Fruit fly (Drosophila melanogaster) whole organism, embryonic: ENCODE measurements around the gene CG15537.

ENCODE experiments used
- CG11093 ChIP-seq: fragments of 200-800 bp; sonication (Bioruptor generic); IDR thresholded peaks from 3 replicates; pipeline ENCODE4 v1.3.6; 2022; ENCODE audit warnings: missing biosample characterization, missing genetic modification characterization
- CG11247 ChIP-seq: fragments of 200-800 bp; sonication (Bioruptor generic); IDR thresholded peaks from 2 replicates; pipeline ENCODE4 v1.3.6; 2022; ENCODE audit warnings: missing biosample characterization, missing genetic modification characterization
- CG12236 ChIP-seq: fragments of 200-800 bp; sonication (Bioruptor generic); optimal IDR thresholded peaks from 2 replicates; lab custom pipeline; 2016; ENCODE audit warnings: missing biosample characterization, missing genetic modification characterization
- CG13894 ChIP-seq: fragments of 200-800 bp; sonication (Bioruptor generic); optimal IDR thresholded peaks from 3 replicates; lab custom pipeline; 2018; ENCODE audit warnings: missing biosample characterization, mild to moderate bottlenecking, missing genetic modification characterization, moderate library complexity
- CG14014 ChIP-seq: fragments of 200-800 bp; sonication (Bioruptor generic); IDR thresholded peaks from 2 replicates; pipeline ENCODE4 v1.3.6; 2022; ENCODE audit warnings: missing biosample characterization, missing genetic modification characterization
- CG15269 ChIP-seq: fragments of 200-800 bp; sonication (Bioruptor generic); optimal IDR thresholded peaks from 2 replicates; lab custom pipeline; 2018; ENCODE audit warnings: missing biosample characterization, mild to moderate bottlenecking, missing genetic modification characterization, moderate library complexity
- CG17328 ChIP-seq: fragments of 200-800 bp; sonication (Bioruptor generic); IDR thresholded peaks from 2 replicates; pipeline ENCODE4 v1.3.6; 2022; ENCODE audit warnings: missing biosample characterization, missing genetic modification characterization
- CG17359 ChIP-seq: fragments of 200-800 bp; sonication (Bioruptor generic); optimal IDR thresholded peaks from 3 replicates; lab custom pipeline; 2018; ENCODE audit warnings: missing biosample characterization, mild to moderate bottlenecking, missing genetic modification characterization, moderate library complexity
- CG17568 ChIP-seq: fragments of 200-800 bp; sonication (Bioruptor generic); optimal IDR thresholded peaks from 2 replicates; lab custom pipeline; 2018; ENCODE audit warnings: missing biosample characterization, mild to moderate bottlenecking, missing genetic modification characterization, moderate library complexity
- CG17829 ChIP-seq: fragments of 200-800 bp; optimal IDR thresholded peaks from 2 replicates; lab custom pipeline; 2019; ENCODE audit warnings: missing biosample characterization, mild to moderate bottlenecking, missing genetic modification characterization, moderate library complexity
- CG1832 ChIP-seq: fragments of 200-800 bp; sonication (Bioruptor generic); optimal IDR thresholded peaks from 2 replicates; lab custom pipeline; 2017; ENCODE audit warnings: missing biosample characterization, mild to moderate bottlenecking, missing genetic modification characterization, inconsistent platforms
- CG2120 ChIP-seq: fragments of 200-800 bp; sonication (Bioruptor generic); optimal IDR thresholded peaks from 3 replicates; lab custom pipeline; 2016; ENCODE audit warnings: missing biosample characterization, missing genetic modification characterization
- CG32532 ChIP-seq: fragments of 200-800 bp; sonication (Bioruptor generic); IDR thresholded peaks from 2 replicates; pipeline ENCODE4 v1.3.6; 2022; ENCODE audit warnings: missing biosample characterization, missing genetic modification characterization
- CG3407 ChIP-seq: fragments of 200-800 bp; sonication (Bioruptor generic); optimal IDR thresholded peaks from 2 replicates; lab custom pipeline; 2018; ENCODE audit warnings: missing biosample characterization, mild to moderate bottlenecking, missing genetic modification characterization
- CG34224 ChIP-seq: fragments of 200-800 bp; sonication (Bioruptor generic); IDR thresholded peaks from 3 replicates; pipeline ENCODE4 v1.3.6; 2022; ENCODE audit warnings: missing biosample characterization, missing genetic modification characterization; ENCODE audit not compliant: partially characterized antibody
- CG4328 ChIP-seq: fragments of 200-800 bp; sonication (Bioruptor generic); optimal IDR thresholded peaks from 3 replicates; lab custom pipeline; 2017; ENCODE audit warnings: missing biosample characterization, missing genetic modification reagents, missing genetic modification characterization
- CG4360 ChIP-seq: fragments of 200-800 bp; sonication (Bioruptor generic); IDR thresholded peaks from 2 replicates; pipeline ENCODE4 v1.3.6; 2022; ENCODE audit warnings: missing biosample characterization, missing genetic modification characterization
- CG6854 ChIP-seq: fragments of 200-800 bp; sonication (Bioruptor generic); optimal IDR thresholded peaks from 3 replicates; lab custom pipeline; 2017; ENCODE audit warnings: missing biosample characterization, mild to moderate bottlenecking, missing genetic modification characterization
- CG7839 ChIP-seq: fragments of 200-800 bp; sonication (Bioruptor generic); optimal IDR thresholded peaks from 3 replicates; lab custom pipeline; 2018; ENCODE audit warnings: missing biosample characterization, mild to moderate bottlenecking, missing genetic modification characterization, moderate library complexity
- CG8089 ChIP-seq: fragments of 200-800 bp; sonication (Bioruptor generic); optimal IDR thresholded peaks from 3 replicates; lab custom pipeline; 2016; ENCODE audit warnings: missing biosample characterization, missing genetic modification characterization
- CG8359 ChIP-seq: fragments of 200-800 bp; sonication (Bioruptor generic); optimal IDR thresholded peaks from 2 replicates; lab custom pipeline; 2017; ENCODE audit warnings: missing biosample characterization, mild to moderate bottlenecking, missing genetic modification characterization, borderline replicate concordance
- CG8765 ChIP-seq: fragments of 200-800 bp; sonication (Bioruptor generic); IDR thresholded peaks from 2 replicates; pipeline ENCODE4 v1.3.6; 2022; ENCODE audit warnings: missing biosample characterization, missing genetic modification characterization
- Dad ChIP-seq: fragments of 200-800 bp; sonication (Bioruptor generic); optimal IDR thresholded peaks from 3 replicates; lab custom pipeline; 2016; ENCODE audit warnings: missing biosample characterization, missing genetic modification characterization
- GATAe ChIP-seq: fragments of 200-800 bp; sonication (Bioruptor generic); conservative IDR thresholded peaks from 2 replicates; pipeline ENCODE4 v1.3.6; 2022; ENCODE audit warnings: missing biosample characterization, missing genetic modification characterization
- Hr51 ChIP-seq, 2 experiments: fragments of 200-800 bp; sonication (Bioruptor generic); optimal IDR thresholded peaks; 2 replicates in 1 of 2; 3 replicates in 1 of 2; lab custom pipeline; 2016 to 2018; ENCODE audit warnings: missing biosample characterization in 2 of 2, missing genetic modification characterization in 2 of 2, mild to moderate bottlenecking in 1 of 2, moderate library complexity in 1 of 2
- Kr ChIP-seq: fragments of 200-800 bp; sonication (Bioruptor generic); optimal IDR thresholded peaks from 2 replicates; lab custom pipeline; 2017; ENCODE audit warnings: missing biosample characterization, mild to moderate bottlenecking, missing genetic modification characterization
- Max ChIP-seq: fragments of 200-800 bp; sonication (Bioruptor generic); optimal IDR thresholded peaks from 2 replicates; lab custom pipeline; 2016; ENCODE audit warnings: missing biosample characterization, mild to moderate bottlenecking, missing genetic modification characterization
- Med ChIP-seq: fragments of 200-800 bp; sonication (Bioruptor generic); peaks from one replicate; lab custom pipeline; 2016; ENCODE audit warnings: missing biosample characterization, missing genetic modification characterization, mild to moderate bottlenecking, inconsistent platforms, moderate library complexity
- NC2β ChIP-seq: fragments of 200-800 bp; sonication (Bioruptor generic); optimal IDR thresholded peaks from 2 replicates; lab custom pipeline; 2016; ENCODE audit warnings: missing biosample characterization, missing genetic modification characterization
- Nf-YC ChIP-seq: fragments of 200-800 bp; optimal IDR thresholded peaks from 3 replicates; lab custom pipeline; 2019; ENCODE audit warnings: missing biosample characterization, mild to moderate bottlenecking, missing genetic modification characterization, moderate library complexity
- aop ChIP-seq: fragments of 200-800 bp; sonication (Bioruptor generic); IDR thresholded peaks from 2 replicates; pipeline ENCODE4 v1.3.6; 2022; ENCODE audit warnings: missing biosample characterization, missing genetic modification characterization
- bigmax ChIP-seq: fragments of 200-800 bp; sonication (Bioruptor generic); optimal IDR thresholded peaks from 2 replicates; lab custom pipeline; 2018; ENCODE audit warnings: missing biosample characterization, mild to moderate bottlenecking, missing genetic modification characterization
- fru ChIP-seq: fragments of >200 bp; optimal IDR thresholded peaks from 2 replicates; lab custom pipeline; 2017
- gcm ChIP-seq: fragments of 200-800 bp; sonication (Bioruptor generic); optimal IDR thresholded peaks from 2 replicates; lab custom pipeline; 2019; ENCODE audit warnings: missing biosample characterization, mild to moderate bottlenecking, missing genetic modification characterization, moderate library complexity
- gsb ChIP-seq: fragments of 200-800 bp; sonication (Bioruptor generic); IDR thresholded peaks from 2 replicates; pipeline ENCODE4 v1.3.6; 2022; ENCODE audit warnings: missing biosample characterization, missing genetic modification characterization
- h ChIP-seq: fragments of >200 bp; optimal IDR thresholded peaks from 2 replicates; lab custom pipeline; 2017
- ind ChIP-seq: fragments of 200-800 bp; sonication (Bioruptor generic); optimal IDR thresholded peaks from 3 replicates; lab custom pipeline; 2016; ENCODE audit warnings: missing biosample characterization, missing genetic modification characterization
- mld ChIP-seq: fragments of 200-800 bp; sonication (Bioruptor generic); IDR thresholded peaks from 3 replicates; pipeline ENCODE4 v1.3.6; 2022; ENCODE audit warnings: missing biosample characterization, missing genetic modification characterization; ENCODE audit not compliant: partially characterized antibody
- nau ChIP-seq: fragments of 200-800 bp; sonication (Bioruptor generic); optimal IDR thresholded peaks from 3 replicates; lab custom pipeline; 2017; ENCODE audit warnings: missing biosample characterization, mild to moderate bottlenecking, missing genetic modification characterization, missing genetic modification reagents
- nerfin-1 ChIP-seq: fragments of 200-800 bp; sonication (Bioruptor generic); optimal IDR thresholded peaks from 3 replicates; lab custom pipeline; 2019; ENCODE audit warnings: missing biosample characterization, mild to moderate bottlenecking, missing genetic modification characterization, moderate library complexity
- org-1 ChIP-seq: fragments of 200-800 bp; sonication (Bioruptor generic); optimal IDR thresholded peaks from 2 replicates; lab custom pipeline; 2017; ENCODE audit warnings: missing biosample characterization, missing genetic modification characterization
- repo ChIP-seq: fragments of 200-800 bp; sonication (Bioruptor generic); optimal IDR thresholded peaks from 2 replicates; lab custom pipeline; 2016; ENCODE audit warnings: missing biosample characterization, missing genetic modification characterization
- sens ChIP-seq: fragments of 200-800 bp; sonication (Bioruptor generic); peaks from one replicate; lab custom pipeline; 2016; ENCODE audit warnings: missing biosample characterization, missing genetic modification characterization
- shn ChIP-seq: fragments of 200-800 bp; sonication (Bioruptor generic); optimal IDR thresholded peaks from 3 replicates; lab custom pipeline; 2016; ENCODE audit warnings: missing biosample characterization, missing genetic modification characterization
- sim ChIP-seq: fragments of 200-800 bp; sonication (Bioruptor generic); IDR thresholded peaks from 2 replicates; pipeline ENCODE4 v1.3.6; 2022; ENCODE audit warnings: missing biosample characterization, missing genetic modification characterization
- slou ChIP-seq: fragments of 200-800 bp; sonication (Bioruptor generic); optimal IDR thresholded peaks from 3 replicates; lab custom pipeline; 2016; ENCODE audit warnings: missing biosample characterization, missing genetic modification characterization
- tio ChIP-seq: fragments of 200-800 bp; sonication (Bioruptor generic); optimal IDR thresholded peaks from 2 replicates; lab custom pipeline; 2017; ENCODE audit warnings: missing biosample characterization, missing genetic modification characterization, inconsistent platforms
- toy ChIP-seq: fragments of 200-800 bp; sonication (Bioruptor generic); IDR thresholded peaks from 2 replicates; pipeline ENCODE4 v1.3.6; 2022; ENCODE audit warnings: missing biosample characterization, missing genetic modification characterization
- ttk ChIP-seq: fragments of 200-800 bp; sonication (Bioruptor generic); IDR thresholded peaks from 2 replicates; pipeline ENCODE4 v2.1.2; 2022; ENCODE audit warnings: missing biosample characterization, missing genetic modification characterization
- vnd ChIP-seq: fragments of 200-800 bp; sonication (Bioruptor generic); IDR thresholded peaks from 3 replicates; pipeline ENCODE4 v1.3.6; 2022; ENCODE audit warnings: missing biosample characterization, missing genetic modification characterization; ENCODE audit not compliant: partially characterized antibody
- wek ChIP-seq: fragments of 200-800 bp; sonication (Bioruptor generic); optimal IDR thresholded peaks from 3 replicates; lab custom pipeline; 2018; ENCODE audit warnings: missing biosample characterization, mild to moderate bottlenecking, missing genetic modification characterization, moderate library complexity

The CG15537 gene

DNA sequence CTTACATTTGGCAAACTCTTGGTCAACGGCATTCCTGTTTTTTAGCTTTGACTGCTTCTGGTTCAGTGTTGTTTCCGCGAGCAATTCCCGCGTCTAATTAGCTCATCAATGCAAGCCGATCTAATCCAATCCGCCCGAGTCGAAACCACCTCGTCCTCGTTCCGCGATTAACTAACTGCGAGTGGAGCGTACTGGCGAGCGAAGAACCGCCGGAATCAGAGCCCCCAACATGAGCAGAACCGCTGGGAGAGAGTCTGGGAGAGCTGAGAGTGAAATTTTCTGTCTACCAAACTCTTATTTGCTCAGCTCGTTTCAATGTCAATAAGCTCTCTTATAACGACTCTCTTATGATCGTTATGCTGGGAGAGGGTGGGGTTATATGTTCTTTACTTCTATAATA, 6.8 kb upstream of the CG15537 start (continued):
- peak; percentile 14 for TF ChIP-seq CG15269 (tag; lab: Kevin White, UChicago)
- TF ChIP-seq CG3407 (GFP tag; lab: Kevin White, UChicago), result peak; percentile 86
- TF ChIP-seq wek (GFP tag; lab: Kevin White, UChicago), result peak; percentile 83
- peak; percentile 89 for TF ChIP-seq nau (GFP tag; lab: Kevin White, UChicago)
- TF ChIP-seq org-1 (GFP tag; lab: Kevin White, UChicago), result peak; percentile 65
- peak; percentile 38 for TF ChIP-seq CG13894 (tag; lab: Kevin White, UChicago)
- TF ChIP-seq ind (GFP tag; lab: Kevin White, UChicago), result no peak
- no peak for TF ChIP-seq Kr (GFP tag; lab: Kevin White, UChicago)
- no peak for TF ChIP-seq slou (GFP tag; lab: Kevin White, UChicago)
- TF ChIP-seq CG4360 (GFP tag; lab: Robert Waterston, UW), result peak; percentile 69
- TF ChIP-seq vnd (GFP tag; lab: Robert Waterston, UW), result no peak
- peak; percentile 69; the same call in 1 of the 3 replicates for TF ChIP-seq CG11093 (GFP tag; lab: Robert Waterston, UW)
- TF ChIP-seq CG12236 (GFP tag; lab: Kevin White, UChicago), result peak; percentile 86
- TF ChIP-seq tio (GFP tag; lab: Kevin White, UChicago), result peak; percentile 88
- TF ChIP-seq sim (GFP tag; lab: Robert Waterston, UW), result peak; percentile 88
- no peak for TF ChIP-seq h (lab: Kevin White, UChicago)
- peak; percentile 70; the same call in 1 of the 2 replicates for TF ChIP-seq toy (GFP tag; lab: Robert Waterston, UW)
- TF ChIP-seq bigmax, result peak; percentile 48
- TF ChIP-seq CG32532, result peak; percentile 86
- no peak for TF ChIP-seq fru (lab: Kevin White, UChicago)
- peak; percentile 82 for TF ChIP-seq CG4328 (GFP tag; lab: Kevin White, UChicago)
- peak; percentile 55 for TF ChIP-seq gcm (GFP tag; lab: Kevin White, UChicago)
- peak; percentile 14; the same call in 1 of the 2 replicates for TF ChIP-seq ttk (GFP tag; lab: Robert Waterston, UW)
- TF ChIP-seq Med (GFP tag; lab: Kevin White, UChicago), result peak; percentile 98
- no peak for TF ChIP-seq CG17829 (tag; lab: Kevin White, UChicago)
- TF ChIP-seq Hr51 (GFP tag; optimal IDR thresholded peaks at IDR 0.05; lab: Kevin White, UChicago), result peak in 1 of 2 experiments; percentile 76
- TF ChIP-seq gsb (GFP tag; lab: Robert Waterston, UW), result peak; percentile 70
- no peak; the same call in 1 of the 2 replicates for TF ChIP-seq CG14014 (GFP tag; lab: Robert Waterston, UW)
- peak; percentile 83 for TF ChIP-seq CG6854
- TF ChIP-seq CG17328 (GFP tag; lab: Robert Waterston, UW), result peak; percentile 70
- TF ChIP-seq CG11247, result peak; percentile 91
- peak; percentile 49 for TF ChIP-seq CG8359 (GFP tag; lab: Kevin White, UChicago)
- TF ChIP-seq CG2120, result peak; percentile 75
- TF ChIP-seq nerfin-1, result peak; percentile 47
- TF ChIP-seq CG17568, result peak; percentile 82
- peak; percentile 84 for TF ChIP-seq NC2β
- TF ChIP-seq CG34224 (GFP tag; lab: Robert Waterston, UW), result peak; percentile 52; the same call in 1 of the 3 replicates
- peak; percentile 72 for TF ChIP-seq Max (GFP tag; lab: Kevin White, UChicago)
- TF ChIP-seq CG17359 (tag; lab: Kevin White, UChicago), result peak; percentile 79
- TF ChIP-seq CG1832 (GFP tag; lab: Kevin White, UChicago), result peak; percentile 23
- no peak for TF ChIP-seq CG8765 (GFP tag; lab: Robert Waterston, UW)
- no peak for TF ChIP-seq mld (GFP tag; lab: Robert Waterston, UW)
- TF ChIP-seq aop (GFP tag; lab: Robert Waterston, UW), result no peak
- no peak for TF ChIP-seq GATAe (GFP tag; lab: Robert Waterston, UW)
- peak; percentile 98 for TF ChIP-seq sens (GFP tag; lab: Kevin White, UChicago)
- no peak for TF ChIP-seq Nf-YC
- TF ChIP-seq shn (GFP tag; lab: Kevin White, UChicago), result peak; percentile 39
- TF ChIP-seq CG8089 (GFP tag; lab: Kevin White, UChicago), result peak; percentile 81
- peak; percentile 54 for TF ChIP-seq Dad
- peak; percentile 85 for TF ChIP-seq repo (GFP tag; lab: Kevin White, UChicago)
- peak; percentile 29 for TF ChIP-seq CG7839 (tag; lab: Kevin White, UChicago)
